Fruit fly (Drosophila melanogaster) whole organism, prepupa: ENCODE measurements around the gene Nubp1.

ENCODE experiments used
- CG10669 ChIP-seq: fragments of 200-800 bp; sonication (Bioruptor generic); optimal IDR thresholded peaks from 3 replicates; lab custom pipeline; 2018; ENCODE audit warnings: missing biosample characterization, mild to moderate bottlenecking, missing genetic modification characterization, moderate library complexity
- CG11294 ChIP-seq: fragments of 200-800 bp; sonication (Bioruptor generic); IDR thresholded peaks from 2 replicates; pipeline ENCODE4 v1.3.6; 2022; ENCODE audit warnings: missing biosample characterization, missing genetic modification characterization
- CG11902 ChIP-seq: fragments of 200-800 bp; sonication (Bioruptor generic); optimal IDR thresholded peaks from 3 replicates; lab custom pipeline; 2016; ENCODE audit warnings: missing biosample characterization, missing genetic modification characterization
- CG15336 ChIP-seq: fragments of 200-800 bp; sonication (Bioruptor generic); IDR thresholded peaks from 2 replicates; pipeline ENCODE4 v1.3.6; 2022; ENCODE audit warnings: missing biosample characterization, missing genetic modification characterization
- CG3032 ChIP-seq: fragments of 200-800 bp; optimal IDR thresholded peaks from 2 replicates; lab custom pipeline; 2019; ENCODE audit warnings: missing biosample characterization, mild to moderate bottlenecking, missing genetic modification characterization, moderate library complexity
- CG31627 ChIP-seq: fragments of 200-800 bp; sonication (Bioruptor generic); optimal IDR thresholded peaks from 3 replicates; lab custom pipeline; 2016; ENCODE audit warnings: missing biosample characterization, missing genetic modification characterization
- CG32006 ChIP-seq: fragments of 200-800 bp; sonication (Bioruptor generic); optimal IDR thresholded peaks from 3 replicates; lab custom pipeline; 2017; ENCODE audit warnings: missing biosample characterization, mild to moderate bottlenecking, missing genetic modification characterization
- CG34406 ChIP-seq: fragments of 200-800 bp; sonication (Bioruptor generic); optimal IDR thresholded peaks from 3 replicates; lab custom pipeline; 2016; ENCODE audit warnings: missing biosample characterization, missing genetic modification characterization
- CG3919 ChIP-seq: fragments of 200-800 bp; sonication (Bioruptor generic); optimal IDR thresholded peaks from 3 replicates; lab custom pipeline; 2016; ENCODE audit warnings: missing biosample characterization, missing genetic modification characterization
- CG4318 ChIP-seq: fragments of 200-800 bp; sonication (Bioruptor generic); optimal IDR thresholded peaks from 3 replicates; lab custom pipeline; 2017; ENCODE audit warnings: missing biosample characterization, mild to moderate bottlenecking, missing genetic modification characterization
- CG6163 ChIP-seq: fragments of 200-800 bp; sonication (Bioruptor generic); IDR thresholded peaks from 3 replicates; pipeline ENCODE4 v1.3.6; 2022; ENCODE audit warnings: missing biosample characterization, missing genetic modification characterization
- CG6792 ChIP-seq: fragments of 200-800 bp; sonication (Bioruptor generic); optimal IDR thresholded peaks from 3 replicates; lab custom pipeline; 2016; ENCODE audit warnings: missing biosample characterization, missing genetic modification characterization
- CG6854 ChIP-seq: fragments of 200-800 bp; sonication (Bioruptor generic); optimal IDR thresholded peaks from 2 replicates; lab custom pipeline; 2017; ENCODE audit warnings: missing biosample characterization, mild to moderate bottlenecking, missing genetic modification characterization
- CG7368 ChIP-seq: fragments of 200-800 bp; sonication (Bioruptor generic); optimal IDR thresholded peaks from 3 replicates; lab custom pipeline; 2016; ENCODE audit warnings: missing biosample characterization, missing genetic modification characterization
- CG8319 ChIP-seq: fragments of 200-800 bp; sonication (Bioruptor generic); optimal IDR thresholded peaks from 3 replicates; lab custom pipeline; 2016; ENCODE audit warnings: missing biosample characterization, missing genetic modification characterization
- CG8632 ChIP-seq: fragments of 200-800 bp; sonication (Bioruptor generic); optimal IDR thresholded peaks from 3 replicates; lab custom pipeline; 2016; ENCODE audit warnings: missing biosample characterization, missing genetic modification characterization
- Eip75B ChIP-seq: fragments of 200-800 bp; sonication (Bioruptor generic); optimal IDR thresholded peaks from 3 replicates; lab custom pipeline; 2016; ENCODE audit warnings: missing biosample characterization, missing genetic modification characterization
- Eip93F ChIP-seq: fragments of 200-800 bp; sonication (Bioruptor generic); optimal IDR thresholded peaks from 2 replicates; lab custom pipeline; 2016; ENCODE audit warnings: missing biosample characterization, mild to moderate bottlenecking, missing genetic modification characterization
- Ets96B ChIP-seq: fragments of 200-800 bp; optimal IDR thresholded peaks from 2 replicates; lab custom pipeline; 2019; ENCODE audit warnings: missing biosample characterization, mild to moderate bottlenecking, missing genetic modification characterization, moderate library complexity
- Hr39 ChIP-seq: fragments of 200-800 bp; sonication (Bioruptor generic); optimal IDR thresholded peaks from 2 replicates; lab custom pipeline; 2016; ENCODE audit warnings: missing biosample characterization, missing genetic modification characterization
- Hr4 ChIP-seq: fragments of 200-800 bp; sonication (Bioruptor generic); optimal IDR thresholded peaks from 3 replicates; lab custom pipeline; 2016; ENCODE audit warnings: missing biosample characterization, missing genetic modification characterization
- Met ChIP-seq: fragments of 200-800 bp; sonication (Bioruptor generic); optimal IDR thresholded peaks from 3 replicates; lab custom pipeline; 2016; ENCODE audit warnings: missing biosample characterization, missing genetic modification characterization
- Smox ChIP-seq: fragments of 200-800 bp; sonication (Bioruptor generic); optimal IDR thresholded peaks from 3 replicates; lab custom pipeline; 2016; ENCODE audit warnings: missing biosample characterization, missing genetic modification characterization
- Sox102F ChIP-seq: fragments of 200-800 bp; sonication (Bioruptor generic); optimal IDR thresholded peaks from 2 replicates; lab custom pipeline; 2016; ENCODE audit warnings: missing biosample characterization, mild to moderate bottlenecking, missing genetic modification characterization
- Sox14 ChIP-seq: fragments of 200-800 bp; sonication (Bioruptor generic); optimal IDR thresholded peaks from 3 replicates; lab custom pipeline; 2016; ENCODE audit warnings: missing biosample characterization, missing genetic modification characterization
- Sox15 ChIP-seq: fragments of 200-800 bp; sonication (Bioruptor generic); optimal IDR thresholded peaks from 3 replicates; lab custom pipeline; 2016; ENCODE audit warnings: missing biosample characterization, missing genetic modification characterization
- cyc ChIP-seq: fragments of 200-800 bp; sonication (Bioruptor generic); optimal IDR thresholded peaks from 3 replicates; lab custom pipeline; 2016; ENCODE audit warnings: missing biosample characterization, missing genetic modification characterization
- dac ChIP-seq: fragments of 200-800 bp; sonication (Bioruptor generic); optimal IDR thresholded peaks from 2 replicates; lab custom pipeline; 2017; ENCODE audit warnings: missing biosample characterization, mild to moderate bottlenecking, missing genetic modification characterization
- eg ChIP-seq: fragments of 200-800 bp; sonication (Bioruptor generic); IDR thresholded peaks from 3 replicates; pipeline ENCODE4 v1.3.6; 2022; ENCODE audit warnings: missing biosample characterization, missing genetic modification characterization
- esn ChIP-seq: fragments of 200-800 bp; sonication (Bioruptor generic); optimal IDR thresholded peaks from 2 replicates; lab custom pipeline; 2016; ENCODE audit warnings: missing biosample characterization, mild to moderate bottlenecking, missing genetic modification characterization, moderate library complexity
- fd59A ChIP-seq: fragments of 200-800 bp; sonication (Bioruptor generic); optimal IDR thresholded peaks from 2 replicates; lab custom pipeline; 2017; ENCODE audit warnings: missing biosample characterization, mild to moderate bottlenecking, missing genetic modification characterization, missing genetic modification reagents
- fd85E ChIP-seq: fragments of 200-800 bp; sonication (Bioruptor generic); optimal IDR thresholded peaks from 3 replicates; lab custom pipeline; 2016; ENCODE audit warnings: missing biosample characterization, missing genetic modification characterization
- fkh ChIP-seq: fragments of 200-800 bp; sonication (Bioruptor generic); optimal IDR thresholded peaks from 3 replicates; lab custom pipeline; 2017; ENCODE audit warnings: missing biosample characterization, mild to moderate bottlenecking, missing genetic modification characterization, moderate library complexity
- lz ChIP-seq: fragments of 200-800 bp; sonication (Bioruptor generic); optimal IDR thresholded peaks from 3 replicates; lab custom pipeline; 2016; ENCODE audit warnings: missing biosample characterization, missing genetic modification characterization
- salr ChIP-seq, 2 experiments: fragments of 200-800 bp; sonication (Bioruptor generic); optimal IDR thresholded peaks; 3 replicates each; lab custom pipeline; 2016 to 2018; ENCODE audit warnings: missing biosample characterization in 2 of 2, missing genetic modification characterization in 2 of 2, mild to moderate bottlenecking in 1 of 2
- spab ChIP-seq: fragments of 200-800 bp; sonication (Bioruptor generic); optimal IDR thresholded peaks from 2 replicates; lab custom pipeline; 2017; ENCODE audit warnings: missing biosample characterization, mild to moderate bottlenecking, missing genetic modification characterization, missing genetic modification reagents
- ss ChIP-seq, 2 experiments: fragments of 200-800 bp; sonication (Bioruptor generic); optimal IDR thresholded peaks; 2 replicates in 1 of 2; 3 replicates in 1 of 2; lab custom pipeline; 2017 to 2018; ENCODE audit warnings: mild to moderate bottlenecking in 2 of 2, missing biosample characterization in 2 of 2, missing genetic modification characterization in 2 of 2, moderate library complexity in 1 of 2
- topi ChIP-seq: fragments of 200-800 bp; sonication (Bioruptor generic); optimal IDR thresholded peaks from 3 replicates; lab custom pipeline; 2016; ENCODE audit warnings: missing biosample characterization, missing genetic modification characterization

Nubp1 gene

dm6 chr2L:16738206-16738900 lies 6.0 kb downstream of the Nubp1 start, which contains the start of the genes glu and ChLD3:
TSS of gene glu (minus strand) at chr2L:16738388.
TSS of gene ChLD3 (plus strand) at chr2L:16738850.
- TF ChIP-seq Sox14 (GFP tag; lab: Kevin White, UChicago): no peak
- no peak for TF ChIP-seq Sox102F (GFP tag; lab: Kevin White, UChicago)
- no peak for TF ChIP-seq salr (GFP tag; optimal IDR thresholded peaks at IDR 0.05; lab: Kevin White, UChicago)
- TF ChIP-seq CG8319 (GFP tag; lab: Kevin White, UChicago): no peak
- TF ChIP-seq spab (GFP tag; lab: Kevin White, UChicago): no peak
- TF ChIP-seq eg (GFP tag; lab: Robert Waterston, UW): no peak
- no peak for TF ChIP-seq CG34406 (GFP tag; lab: Kevin White, UChicago)
- no peak for TF ChIP-seq CG11902
- TF ChIP-seq topi (GFP tag; lab: Kevin White, UChicago): no peak
- TF ChIP-seq cyc (GFP tag; lab: Kevin White, UChicago): no peak
- no peak for TF ChIP-seq CG3919
- TF ChIP-seq Eip75B (GFP tag; lab: Kevin White, UChicago): no peak
- no peak for TF ChIP-seq dac (GFP tag; lab: Kevin White, UChicago)
- TF ChIP-seq Met: no peak
- no peak for TF ChIP-seq CG7368 (GFP tag; lab: Kevin White, UChicago)
- TF ChIP-seq CG11294 (GFP tag; lab: Robert Waterston, UW): no peak
- no peak for TF ChIP-seq Hr4 (GFP tag; lab: Kevin White, UChicago)
- TF ChIP-seq fkh (GFP tag; lab: Kevin White, UChicago): no peak

- TF ChIP-seq lz (GFP tag; lab: Kevin White, UChicago): peak; percentile 35
- no peak for TF ChIP-seq Ets96B (tag; lab: Kevin White, UChicago)
- TF ChIP-seq esn (GFP tag; lab: Kevin White, UChicago): peak; percentile 7
- TF ChIP-seq Met: no peak
- no peak for TF ChIP-seq Sox102F (GFP tag; lab: Kevin White, UChicago)
- TF ChIP-seq CG6854 (GFP tag; lab: Kevin White, UChicago): no peak
- peak; percentile 30 for TF ChIP-seq CG31627 (GFP tag; lab: Kevin White, UChicago)
- no peak for TF ChIP-seq CG11902
- no peak for TF ChIP-seq Hr39 (GFP tag; lab: Kevin White, UChicago)
- no peak for TF ChIP-seq Eip93F (GFP tag; lab: Kevin White, UChicago)
- no peak for TF ChIP-seq CG4318
- no peak for TF ChIP-seq salr (GFP tag; optimal IDR thresholded peaks at IDR 0.05; lab: Kevin White, UChicago)
- TF ChIP-seq CG8319 (GFP tag; lab: Kevin White, UChicago): no peak
- TF ChIP-seq CG7368 (GFP tag; lab: Kevin White, UChicago): no peak
- TF ChIP-seq CG8632 (GFP tag; lab: Kevin White, UChicago): no peak
Measured at dm6 chr2L:16743055-16743805, 10.9 kb downstream of the Nubp1 start, which contains the start of the genes LSm7 and BuGZ. TSS of gene LSm7 (minus strand) at chr2L:16743100. TSS of gene BuGZ (plus strand) at chr2L:16743405.

dm6 chr2L:16747145-16747544 lies 14.8 kb downstream of the Nubp1 start:
- TF ChIP-seq CG3032 (no peak), Smox (GFP tag; lab: Kevin White, UChicago) (no peak), fd59A (GFP tag; lab: Kevin White, UChicago) (no peak), CG11902 (no peak), CG32006 (no peak), fd85E (GFP tag; lab: Kevin White, UChicago) (no peak), CG11294 (GFP tag; lab: Robert Waterston, UW) (no peak), Sox15 (no peak), ss (GFP tag; optimal IDR thresholded peaks at IDR 0.05; lab: Kevin White, UChicago) (no peak), CG7368 (GFP tag; lab: Kevin White, UChicago) (no peak), Eip75B (GFP tag; lab: Kevin White, UChicago) (no peak), CG6792 (GFP tag; lab: Kevin White, UChicago) (no peak), Met (no peak), CG15336 (GFP tag; lab: Robert Waterston, UW) (no peak), CG31627 (GFP tag; lab: Kevin White, UChicago) (no peak), CG6163 (GFP tag; lab: Robert Waterston, UW) (no peak), CG10669 (GFP tag; lab: Kevin White, UChicago) (no peak), Hr39 (GFP tag; lab: Kevin White, UChicago) (no peak), CG34406 (GFP tag; lab: Kevin White, UChicago) (no peak)
